Worm (Caenorhabditis elegans) whole organism, young adult: ENCODE measurements around the gene R04E5.9.

Experiments used
- D2030.7 ChIP-seq: fragments of 200-800 bp; sonication (Bioruptor generic); IDR thresholded peaks from 2 replicates; pipeline ENCODE4 v1.3.6; 2022; ENCODE audit warnings: missing genetic modification reagents, missing genetic modification characterization, missing compliant biosample characterization
- F22D6.2 ChIP-seq: sonication (generic microtip); optimal IDR thresholded peaks from 2 replicates; lab custom pipeline; 2016; ENCODE audit warnings: mild to moderate bottlenecking, missing genetic modification characterization, missing compliant biosample characterization
- F55B11.4 ChIP-seq: sonication (generic microtip); optimal IDR thresholded peaks from 2 replicates; lab custom pipeline; 2016; ENCODE audit warnings: missing compliant biosample characterization, missing genetic modification characterization, borderline replicate concordance; ENCODE audit not compliant: insufficient read depth
- Y53G8AR.9 ChIP-seq: fragments of 200-800 bp; sonication (Bioruptor generic); conservative IDR thresholded peaks from 2 replicates; pipeline ENCODE4 v1.3.6; 2022; ENCODE audit warnings: missing genetic modification reagents, missing genetic modification characterization, missing compliant biosample characterization
- Y56A3A.18 ChIP-seq: fragments of 200-800 bp; sonication (Bioruptor generic); IDR thresholded peaks from 2 replicates; pipeline ENCODE4 v1.3.6; 2022; ENCODE audit warnings: missing genetic modification reagents, missing genetic modification characterization, missing compliant biosample characterization
- ZK185.1 ChIP-seq: sonication (generic microtip); optimal IDR thresholded peaks from 2 replicates; lab custom pipeline; 2016; ENCODE audit warnings: mild to moderate bottlenecking, missing genetic modification characterization, missing compliant biosample characterization; ENCODE audit not compliant: poor library complexity, severe bottlenecking
- aptf-2 ChIP-seq: fragments of 200-800 bp; sonication (Bioruptor generic); conservative IDR thresholded peaks from 2 replicates; pipeline ENCODE4 v1.3.6; 2022; ENCODE audit warnings: missing genetic modification reagents, missing genetic modification characterization, missing compliant biosample characterization
- athp-1 ChIP-seq: sonication (generic microtip); optimal IDR thresholded peaks from 2 replicates; lab custom pipeline; 2017; ENCODE audit warnings: mild to moderate bottlenecking, missing genetic modification characterization, missing compliant biosample characterization
- attf-5 ChIP-seq: fragments of 200-800 bp; sonication (Bioruptor generic); optimal IDR thresholded peaks from 2 replicates; lab custom pipeline; 2018; ENCODE audit warnings: mild to moderate bottlenecking, missing genetic modification characterization, missing compliant biosample characterization
- bed-2 ChIP-seq: fragments of 200-800 bp; sonication (Bioruptor generic); IDR thresholded peaks from 2 replicates; pipeline ENCODE4 v1.3.6; 2022; ENCODE audit warnings: missing genetic modification reagents, missing genetic modification characterization, missing compliant biosample characterization
- cebp-1 ChIP-seq, 2 experiments: fragments of 200-800 bp in 1 of 2; sonication (Bioruptor generic) in 1 of 2; sonication (generic microtip) in 1 of 2; IDR thresholded peaks in 1 of 2; optimal IDR thresholded peaks in 1 of 2; 2 replicates each; pipeline versions ENCODE4 v1.3.6 to Lab custom; 2017 to 2022; ENCODE audit warnings: missing compliant biosample characterization in 2 of 2, missing genetic modification characterization in 2 of 2, mild to moderate bottlenecking in 1 of 2, missing genetic modification reagents in 1 of 2, moderate library complexity in 1 of 2
- cebp-2 ChIP-seq: fragments of 200-800 bp; sonication (Bioruptor generic); IDR thresholded peaks from 2 replicates; pipeline ENCODE4 v1.3.6; 2022; ENCODE audit warnings: missing genetic modification characterization, missing compliant biosample characterization
- ceh-40 ChIP-seq: fragments of 200-800 bp; sonication (Bioruptor generic); IDR thresholded peaks from 2 replicates; pipeline ENCODE4 v1.3.6; 2022; ENCODE audit warnings: missing genetic modification characterization, missing compliant biosample characterization
- ceh-91 ChIP-seq: fragments of 200-800 bp; sonication (Bioruptor generic); IDR thresholded peaks from 2 replicates; pipeline ENCODE4 v1.3.6; 2022; ENCODE audit warnings: missing genetic modification reagents, missing genetic modification characterization, missing compliant biosample characterization
- die-1 ChIP-seq: sonication (generic microtip); optimal IDR thresholded peaks from 2 replicates; lab custom pipeline; 2016; ENCODE audit warnings: missing genotype, mild to moderate bottlenecking, missing genetic modification characterization, missing compliant biosample characterization
- egl-44 ChIP-seq: fragments of 200-800 bp; sonication (Bioruptor generic); IDR thresholded peaks from 2 replicates; pipeline ENCODE4 v1.3.6; 2022; ENCODE audit warnings: missing genetic modification reagents, missing genetic modification characterization, missing compliant biosample characterization
- ekl-4 ChIP-seq: fragments of 200-800 bp; sonication (Bioruptor generic); IDR thresholded peaks from 2 replicates; pipeline ENCODE4 v1.3.6; 2022; ENCODE audit warnings: missing genetic modification reagents, missing genetic modification characterization, missing compliant biosample characterization
- gei-17 ChIP-seq: fragments of 200-800 bp; sonication (Bioruptor generic); optimal IDR thresholded peaks from 2 replicates; lab custom pipeline; 2018; ENCODE audit warnings: mild to moderate bottlenecking, missing genetic modification characterization, missing compliant biosample characterization
- him-1 ChIP-seq: sonication (generic microtip); optimal IDR thresholded peaks from 2 replicates; lab custom pipeline; 2016; ENCODE audit warnings: missing genotype, missing genetic modification reagents, missing genetic modification characterization, missing compliant biosample characterization
- hlh-12 ChIP-seq: sonication (generic microtip); optimal IDR thresholded peaks from 2 replicates; lab custom pipeline; 2016; ENCODE audit warnings: missing genetic modification characterization, missing compliant biosample characterization
- hmg-1.2 ChIP-seq: fragments of 200-800 bp; sonication (Bioruptor generic); IDR thresholded peaks from 2 replicates; pipeline ENCODE4 v1.3.6; 2022; ENCODE audit warnings: missing genetic modification reagents, missing genetic modification characterization, missing compliant biosample characterization
- hrde-1 ChIP-seq: sonication (generic microtip); optimal IDR thresholded peaks from 2 replicates; lab custom pipeline; 2016; ENCODE audit warnings: missing genetic modification characterization, mild to moderate bottlenecking, missing compliant biosample characterization, moderate library complexity, missing genotype, missing genetic modification reagents, borderline replicate concordance
- lin-26 ChIP-seq: fragments of 200-800 bp; sonication (Bioruptor generic); IDR thresholded peaks from 2 replicates; pipeline ENCODE4 v1.3.6; 2022; ENCODE audit warnings: missing genetic modification reagents, missing genetic modification characterization, missing compliant biosample characterization
- lin-40 ChIP-seq: sonication (generic microtip); optimal IDR thresholded peaks from 2 replicates; lab custom pipeline; 2016; ENCODE audit warnings: missing genetic modification characterization, mild to moderate bottlenecking, missing compliant biosample characterization, missing genotype, missing genetic modification reagents
- lin-54 ChIP-seq: fragments of 200-800 bp; sonication (Bioruptor generic); optimal IDR thresholded peaks from 2 replicates; lab custom pipeline; 2018; ENCODE audit warnings: mild to moderate bottlenecking, missing genetic modification characterization, missing compliant biosample characterization
- madf-10 ChIP-seq: sonication (generic microtip); optimal IDR thresholded peaks from 2 replicates; lab custom pipeline; 2016; ENCODE audit warnings: mild to moderate bottlenecking, missing genetic modification characterization, missing compliant biosample characterization
- madf-3 ChIP-seq: fragments of 200-800 bp; sonication (Bioruptor generic); IDR thresholded peaks from 2 replicates; pipeline ENCODE4 v1.3.6; 2022; ENCODE audit warnings: missing genetic modification reagents, missing genetic modification characterization, missing compliant biosample characterization
- mxl-1 ChIP-seq: sonication (generic microtip); optimal IDR thresholded peaks from 2 replicates; lab custom pipeline; 2016; ENCODE audit warnings: missing genetic modification characterization, missing compliant biosample characterization
- nfya-2 ChIP-seq: fragments of 200-800 bp; sonication (Bioruptor generic); IDR thresholded peaks from 2 replicates; pipeline ENCODE4 v1.3.6; 2022; ENCODE audit warnings: missing genetic modification reagents, missing genetic modification characterization, missing compliant biosample characterization
- nhr-90 ChIP-seq: sonication (generic microtip); optimal IDR thresholded peaks from 2 replicates; lab custom pipeline; 2016; ENCODE audit warnings: missing genotype, mild to moderate bottlenecking, missing genetic modification characterization, missing compliant biosample characterization
- pbrm-1 ChIP-seq: fragments of 200-800 bp; sonication (Bioruptor generic); IDR thresholded peaks from 2 replicates; pipeline ENCODE4 v1.3.6; 2022; ENCODE audit warnings: missing genetic modification reagents, missing genetic modification characterization, missing compliant biosample characterization
- rec-8 ChIP-seq, 2 experiments: sonication (generic microtip); optimal IDR thresholded peaks; 2 replicates each; lab custom pipeline; 2016; ENCODE audit warnings: mild to moderate bottlenecking in 2 of 2, missing genetic modification characterization in 2 of 2, missing genetic modification reagents in 2 of 2, missing genotype in 2 of 2, missing biosample characterization in 1 of 2, missing compliant biosample characterization in 1 of 2, moderate library complexity in 1 of 2
- rpc-1 ChIP-seq, 2 experiments: fragments of 150-350 bp in 1 of 2; sonication (generic microtip) in 1 of 2; optimal IDR thresholded peaks; 2 replicates each; lab custom pipeline; 2014 to 2018; ENCODE audit warnings: missing biosample characterization in 1 of 2, missing genetic modification characterization in 1 of 2, missing genetic modification reagents in 1 of 2, missing genotype in 1 of 2
- snpc-1.3 ChIP-seq: sonication (generic microtip); optimal IDR thresholded peaks from 2 replicates; lab custom pipeline; 2017; ENCODE audit warnings: missing genetic modification characterization, mild to moderate bottlenecking, missing compliant biosample characterization, antibody characterized with exemption, moderate library complexity, missing genotype, missing genetic modification reagents; ENCODE audit not compliant: insufficient read depth
- tbp1 ChIP-seq: fragments of 200-800 bp; sonication (Bioruptor generic); optimal IDR thresholded peaks from 2 replicates; lab custom pipeline; 2018; ENCODE audit warnings: mild to moderate bottlenecking, missing genetic modification characterization, missing compliant biosample characterization
- zfh-2 ChIP-seq: fragments of 200-800 bp; sonication (Bioruptor generic); conservative IDR thresholded peaks from 2 replicates; pipeline ENCODE4 v1.3.6; 2022; ENCODE audit warnings: missing genetic modification reagents, missing genetic modification characterization, missing compliant biosample characterization
- zim-3 ChIP-seq: sonication (generic microtip); optimal IDR thresholded peaks from 2 replicates; lab custom pipeline; 2017; ENCODE audit warnings: mild to moderate bottlenecking, missing genetic modification characterization, moderate library complexity, missing compliant biosample characterization
- ztf-25 ChIP-seq: fragments of 200-800 bp; sonication (Bioruptor generic); IDR thresholded peaks from 2 replicates; pipeline ENCODE4 v1.3.6; 2022; ENCODE audit warnings: missing genetic modification reagents, missing genetic modification characterization, missing compliant biosample characterization
- ztf-28 ChIP-seq: fragments of 200-800 bp; sonication (Bioruptor generic); IDR thresholded peaks from 2 replicates; pipeline ENCODE4 v1.3.6; 2022; ENCODE audit warnings: missing genetic modification reagents, missing genetic modification characterization, missing compliant biosample characterization
- ztf-6 ChIP-seq: fragments of 200-800 bp; sonication (Bioruptor generic); IDR thresholded peaks from 2 replicates; pipeline ENCODE4 v1.3.6; 2022; ENCODE audit warnings: missing genetic modification reagents, missing genetic modification characterization, missing compliant biosample characterization

The R04E5.9 gene

ce11 chrX:8846447-8847237 is 35.7 kb upstream of the R04E5.9 start, which contains the start of gene C28G1.10 (continued):
- TF ChIP-seq cebp-1 (GFP tag; IDR thresholded peaks at IDR 0.05; lab: Robert Waterston, UW) = peak; percentile 15; the same call in 1 of the 2 replicates
- no peak for TF ChIP-seq cebp-1 (tag; optimal IDR thresholded peaks at IDR 0.05; lab: Kevin White, UChicago)
- peak; percentile 23 for TF ChIP-seq lin-40 (tag; lab: Kevin White, UChicago)
- peak; percentile 25 for TF ChIP-seq attf-5 (GFP tag; lab: Kevin White, UChicago)
- peak; percentile 29 for TF ChIP-seq hrde-1 (tag; lab: Kevin White, UChicago)
- peak; percentile 62; the same call in 1 of the 2 replicates for TF ChIP-seq egl-44 (GFP tag; lab: Robert Waterston, UW)
- peak; percentile 50 for TF ChIP-seq snpc-1.3
- TF ChIP-seq gei-17 (GFP tag; lab: Kevin White, UChicago) = no peak
- no peak for TF ChIP-seq ztf-6 (GFP tag; lab: Robert Waterston, UW)
- no peak; the same call in 1 of the 2 replicates for TF ChIP-seq Y53G8AR.9 (GFP tag; lab: Robert Waterston, UW)
- TF ChIP-seq nfya-2 (GFP tag; lab: Robert Waterston, UW) = 0 out of 2 replicates have a peak, but pooled peaks have one; percentile 27
- peak; percentile 43 for TF ChIP-seq him-1
- TF ChIP-seq F55B11.4 = no peak
- no peak for TF ChIP-seq madf-3 (GFP tag; lab: Robert Waterston, UW)
- TF ChIP-seq rpc-1 (optimal IDR thresholded peaks at IDR 0.05; lab: Kevin White, UChicago) = peak; percentile 81
- peak; percentile 97 for TF ChIP-seq rpc-1 (tag; optimal IDR thresholded peaks at IDR 0.05; lab: Kevin White, UChicago)

- no peak for TF ChIP-seq aptf-2 (GFP tag; lab: Robert Waterston, UW)
- TF ChIP-seq lin-54 = no peak
Observed at ce11 chrX:8843988-8844387, 33.0 kb upstream of the R04E5.9 start, which contains the start of gene ubc-23. Gene ubc-23 (plus strand): TSS chrX:8844288.

- peak; percentile 66; the same call in 1 of the 2 replicates for TF ChIP-seq ztf-25 (GFP tag; lab: Robert Waterston, UW)
- TF ChIP-seq hlh-12 (tag; lab: Kevin White, UChicago) = peak; percentile 49
- 0 out of 2 replicates have a peak, but pooled peaks have one; percentile 10 for TF ChIP-seq ceh-91 (GFP tag; lab: Robert Waterston, UW)
- peak; percentile 87 for TF ChIP-seq tbp1 (GFP tag; lab: Kevin White, UChicago)
- peak; percentile 23 to 65 for TF ChIP-seq rec-8 (tag; optimal IDR thresholded peaks at IDR 0.05; lab: Kevin White, UChicago)
- peak; percentile 26 for TF ChIP-seq mxl-1 (tag; lab: Kevin White, UChicago)
- TF ChIP-seq cebp-2 = no peak
- TF ChIP-seq snpc-1.3 = peak; percentile 30
- no peak for TF ChIP-seq zfh-2 (GFP tag; lab: Robert Waterston, UW)
- peak; percentile 65; the same call in 1 of the 2 replicates for TF ChIP-seq egl-44 (GFP tag; lab: Robert Waterston, UW)
- peak; percentile 40 for TF ChIP-seq nhr-90
- TF ChIP-seq ztf-28 (GFP tag; lab: Robert Waterston, UW) = 0 out of 2 replicates have a peak, but pooled peaks have one; percentile 69
- peak; percentile 92 for TF ChIP-seq lin-26 (GFP tag; lab: Robert Waterston, UW)
- TF ChIP-seq hmg-1.2 (GFP tag; lab: Robert Waterston, UW) = peak; percentile 58
- TF ChIP-seq pbrm-1 (GFP tag; lab: Robert Waterston, UW) = peak; percentile 59; the same call in 1 of the 2 replicates
- peak; percentile 15 for TF ChIP-seq zim-3
- no peak for TF ChIP-seq F22D6.2 (tag; lab: Kevin White, UChicago)
- no peak for TF ChIP-seq bed-2
- peak; percentile 70 for TF ChIP-seq die-1 (tag; lab: Kevin White, UChicago)
- TF ChIP-seq madf-10 = peak; percentile 5
- TF ChIP-seq athp-1 (tag; lab: Kevin White, UChicago) = no peak
- peak; percentile 68 for TF ChIP-seq ZK185.1
- TF ChIP-seq madf-3 (GFP tag; lab: Robert Waterston, UW) = 0 out of 2 replicates have a peak, but pooled peaks have one; percentile 46
- no peak for TF ChIP-seq ekl-4 (GFP tag; lab: Robert Waterston, UW)
- TF ChIP-seq ceh-40 (GFP tag; lab: Robert Waterston, UW) = 0 out of 2 replicates have a peak, but pooled peaks have one; percentile 65
- peak; percentile 66 for TF ChIP-seq D2030.7 (GFP tag; lab: Robert Waterston, UW)
- peak; percentile 92 for TF ChIP-seq rpc-1 (optimal IDR thresholded peaks at IDR 0.05; lab: Kevin White, UChicago)
- TF ChIP-seq rpc-1 (tag; optimal IDR thresholded peaks at IDR 0.05; lab: Kevin White, UChicago) = peak; percentile 89
- no peak for TF ChIP-seq aptf-2 (GFP tag; lab: Robert Waterston, UW)
- 0 out of 2 replicates have a peak, but pooled peaks have one; percentile 80 for TF ChIP-seq Y56A3A.18
Observed at ce11 chrX:8838176-8838575, 27.2 kb upstream of the R04E5.9 start.
